Fruit fly (Drosophila melanogaster) whole organism, wandering third instar larva: ENCODE data around the gene RtGEF.

ENCODE experiments used
- CG32264 ChIP-seq: fragments of 200-800 bp; sonication (Bioruptor generic); optimal IDR thresholded peaks from 2 replicates; lab custom pipeline; 2016; ENCODE audit warnings: missing biosample characterization, missing genetic modification characterization
- Hr78 ChIP-seq: fragments of >200 bp; optimal IDR thresholded peaks from 2 replicates; lab custom pipeline; 2017; ENCODE audit warnings: missing biosample characterization, missing genetic modification characterization
- Hr83 ChIP-seq: fragments of 200-300 bp; sonication (Bioruptor generic); optimal IDR thresholded peaks from 2 replicates; lab custom pipeline; 2016; ENCODE audit warnings: missing biosample characterization, mild to moderate bottlenecking, missing genetic modification characterization, moderate library complexity; ENCODE audit not compliant: poor library complexity, severe bottlenecking
- N ChIP-seq: fragments of >200 bp; optimal IDR thresholded peaks from 2 replicates; lab custom pipeline; 2018; ENCODE audit warnings: missing biosample characterization, missing external identifiers, missing genetic modification characterization
- OdsH ChIP-seq: fragments of 200-800 bp; sonication (Bioruptor generic); optimal IDR thresholded peaks from 2 replicates; lab custom pipeline; 2016; ENCODE audit warnings: missing biosample characterization, mild to moderate bottlenecking, missing genetic modification characterization
- Sp1 ChIP-seq: fragments of 200-800 bp; sonication (Bioruptor generic); optimal IDR thresholded peaks from 3 replicates; lab custom pipeline; 2019; ENCODE audit warnings: missing biosample characterization, mild to moderate bottlenecking, missing genetic modification characterization, moderate library complexity
- dmrt93B ChIP-seq: fragments of 200-800 bp; sonication (Bioruptor generic); optimal IDR thresholded peaks from 2 replicates; lab custom pipeline; 2018; ENCODE audit warnings: missing biosample characterization, mild to moderate bottlenecking, missing genetic modification characterization
- dsf ChIP-seq: sonication (Bioruptor generic); optimal IDR thresholded peaks from 2 replicates; lab custom pipeline; 2016; ENCODE audit warnings: missing biosample characterization, missing genetic modification characterization, borderline replicate concordance
- ey ChIP-seq: fragments of 200-800 bp; sonication (Bioruptor generic); optimal IDR thresholded peaks from 2 replicates; lab custom pipeline; 2016; ENCODE audit warnings: missing biosample characterization, missing genetic modification characterization
- lola ChIP-seq: fragments of >200 bp; optimal IDR thresholded peaks from 2 replicates; lab custom pipeline; 2017; ENCODE audit warnings: missing biosample characterization, missing genetic modification characterization
- pan ChIP-seq: fragments of >200 bp; optimal IDR thresholded peaks from 2 replicates; lab custom pipeline; 2017
- psq ChIP-seq: fragments of 200-800 bp; sonication (Bioruptor generic); optimal IDR thresholded peaks from 3 replicates; lab custom pipeline; 2017; ENCODE audit warnings: missing biosample characterization, mild to moderate bottlenecking, missing genetic modification characterization, moderate library complexity
- usp ChIP-seq: fragments of >200 bp; optimal IDR thresholded peaks from 2 replicates; lab custom pipeline; 2017; ENCODE audit warnings: missing biosample characterization, missing genetic modification characterization
- woc ChIP-seq: sonication (Bioruptor generic); optimal IDR thresholded peaks from 2 replicates; lab custom pipeline; 2016; ENCODE audit warnings: missing biosample characterization, mild to moderate bottlenecking, missing genetic modification characterization

- no peak for TF ChIP-seq OdsH (GFP tag; lab: Kevin White, UChicago)
- no peak for TF ChIP-seq Sp1
- TF ChIP-seq pan (lab: Kevin White, UChicago) = no peak
- no peak for TF ChIP-seq usp (GFP tag; lab: Kevin White, UChicago)
- no peak for TF ChIP-seq CG32264 (GFP tag; lab: Kevin White, UChicago)
- TF ChIP-seq dmrt93B (GFP tag; lab: Kevin White, UChicago) = no peak
- no peak for TF ChIP-seq ey (GFP tag; lab: Kevin White, UChicago)
- TF ChIP-seq dsf (GFP tag; lab: Kevin White, UChicago) = no peak
- TF ChIP-seq Hr78 (GFP tag; lab: Kevin White, UChicago) = no peak
- no peak for TF ChIP-seq lola
- TF ChIP-seq Hr83 (GFP tag; lab: Kevin White, UChicago) = no peak
- no peak for TF ChIP-seq N
- TF ChIP-seq woc (GFP tag; lab: Kevin White, UChicago) = no peak
- no peak for TF ChIP-seq psq (GFP tag; lab: Kevin White, UChicago)
Measured at dm6 chr2L:20325383-20325782, 24.9 kb upstream of the RtGEF start.
